Worm (Caenorhabditis elegans): ENCODE data around the gene mdt-27.

mdt-27 gene

DNA sequence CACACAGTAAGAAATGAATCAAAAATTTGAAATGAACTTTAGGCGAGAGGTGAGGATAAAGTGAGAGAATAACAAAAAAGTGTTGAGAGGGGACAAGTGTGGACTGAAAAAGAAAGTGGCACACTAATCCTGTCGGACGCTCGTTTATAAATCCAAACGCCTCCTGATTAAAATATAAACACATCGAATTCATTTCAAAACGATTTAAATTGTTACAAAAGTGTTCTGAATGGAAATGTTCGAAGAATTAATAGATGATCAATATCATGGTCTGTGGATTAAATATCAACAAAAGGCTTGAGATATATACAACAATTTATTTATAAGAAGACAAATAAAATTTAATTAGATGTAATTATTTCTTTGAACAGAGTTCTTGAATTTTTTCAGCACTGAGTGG is 45.4 kb downstream of the mdt-27 start, which contains the start of gene B0222.11:
Gene B0222.11, minus strand, starts transcription at position 101 of the 400 bp plus-strand sequence.
- TF ChIP-seq lin-35 (GFP tag; optimal IDR thresholded peaks at IDR 0.05) (no peak), fos-1 (tag; optimal IDR thresholded peaks at IDR 0.05) (no peak), nhr-71 (tag; optimal IDR thresholded peaks at IDR 0.05) (no peak), tbx-2 (tag; optimal IDR thresholded peaks at IDR 0.05) (no peak), hpl-2 (GFP tag; optimal IDR thresholded peaks at IDR 0.05) (no peak), ets-5 (GFP tag; IDR thresholded peaks at IDR 0.05) (no peak), ceh-63 (GFP tag; optimal IDR thresholded peaks at IDR 0.05) (no peak), nhr-76 (tag; optimal IDR thresholded peaks at IDR 0.05) (no peak), efl-1 (optimal IDR thresholded peaks at IDR 0.05) (no peak), efl-1 (GFP tag; optimal IDR thresholded peaks at IDR 0.05 in 1 of 2) (no peak)

- TF ChIP-seq nhr-85 (tag) (peak; percentile 89), nhr-20 (tag; optimal IDR thresholded peaks at IDR 0.05) (peak; percentile 57), aly-2 (tag; optimal IDR thresholded peaks at IDR 0.05) (no peak), irx-1 (tag; optimal IDR thresholded peaks at IDR 0.05) (peak; percentile 35), sup-37 (GFP tag; optimal IDR thresholded peaks at IDR 0.05) (no peak), lsy-2 (tag; optimal IDR thresholded peaks at IDR 0.05) (peak in 1 of 2 experiments; percentile 19), nhr-71 (tag; optimal IDR thresholded peaks at IDR 0.05) (peak; percentile 46), ceh-82 (tag; optimal IDR thresholded peaks at IDR 0.05) (peak in 1 of 3 experiments; percentile 12), ceh-63 (GFP tag; optimal IDR thresholded peaks at IDR 0.05) (no peak), blmp-1 (tag; optimal IDR thresholded peaks at IDR 0.05) (peak; percentile 22), elt-3 (tag; optimal IDR thresholded peaks at IDR 0.05) (peak in 1 of 6 experiments; percentile 35), fkh-8 (tag; optimal IDR thresholded peaks at IDR 0.05) (no peak), nhr-90 (tag; optimal IDR thresholded peaks at IDR 0.05; ENCODE audit: poor library complexity) (peak; percentile 33), grh-1 (GFP tag; IDR thresholded peaks at IDR 0.05) (peak; percentile 34), rnt-1 (tag; optimal IDR thresholded peaks at IDR 0.05) (peak; percentile 37), Y116A8C.19 (tag; optimal IDR thresholded peaks at IDR 0.05; ENCODE audit: borderline replicate concordance) (no peak), snu-23 (GFP tag; optimal IDR thresholded peaks at IDR 0.05) (peak; percentile 43), ces-1 (GFP tag; optimal IDR thresholded peaks at IDR 0.05) (no peak), nhr-47 (tag; optimal IDR thresholded peaks at IDR 0.05) (peak; percentile 13), sox-4 (tag; optimal IDR thresholded peaks at IDR 0.05) (no peak), mep-1 (tag; optimal IDR thresholded peaks at IDR 0.05) (peak; percentile 32), C16A3.4 (tag; optimal IDR thresholded peaks at IDR 0.05) (peak; percentile 12), lin-14 (GFP tag; optimal IDR thresholded peaks at IDR 0.05) (peak; percentile 84), jun-1 (tag; optimal IDR thresholded peaks at IDR 0.05) (no peak)
These were observed 47.1 kb downstream of the mdt-27 start for ce11 chrV:9166306-9166705.

DNA sequence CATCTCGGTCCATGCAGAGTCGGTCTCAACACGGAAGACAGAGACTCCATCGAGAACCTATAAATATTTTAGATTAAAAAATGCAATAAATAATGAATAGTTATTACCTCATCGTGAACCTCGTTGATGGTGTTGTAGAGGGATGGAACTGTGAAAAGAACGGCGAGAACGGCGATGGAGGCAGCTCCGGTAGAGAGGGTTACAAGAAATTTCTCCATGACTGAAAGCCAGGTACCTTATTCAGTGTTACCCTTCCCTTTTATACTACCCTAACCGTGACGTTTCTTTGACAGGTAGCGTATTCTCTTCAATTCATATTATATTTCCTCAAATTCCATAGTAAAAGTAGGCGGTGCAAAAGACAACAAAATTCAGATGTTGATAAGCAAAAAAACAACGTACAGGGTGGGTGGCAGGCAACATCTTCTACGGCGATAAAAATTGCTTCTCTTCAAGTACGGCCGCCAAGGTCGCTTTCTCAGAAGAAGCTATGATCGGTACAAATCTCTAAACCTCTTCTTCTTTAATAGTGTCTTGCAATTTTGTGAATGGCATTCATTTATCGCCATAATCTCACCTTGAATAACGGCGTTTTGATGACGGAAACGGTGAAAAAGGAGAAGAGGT is 48.3 kb downstream of the mdt-27 start, which contains the start of gene col-10:
Gene col-10, minus strand, starts transcription at position 235 of the 627 bp plus-strand sequence.
- TF ChIP-seq lsy-2 (tag; optimal IDR thresholded peaks at IDR 0.05) (peak in 1 of 2 experiments; percentile 7), grh-1 (GFP tag; IDR thresholded peaks at IDR 0.05) (peak; percentile 18; the same call in 1 of the 2 replicates), blmp-1 (tag; optimal IDR thresholded peaks at IDR 0.05) (peak; percentile 64), lin-14 (GFP tag; optimal IDR thresholded peaks at IDR 0.05) (peak; percentile 91), zag-1 (tag; optimal IDR thresholded peaks at IDR 0.05) (no peak), mep-1 (tag; optimal IDR thresholded peaks at IDR 0.05) (peak; percentile 26), C16A3.4 (tag; optimal IDR thresholded peaks at IDR 0.05) (no peak), swsn-7 (tag; optimal IDR thresholded peaks at IDR 0.05) (no peak), pag-3 (tag; optimal IDR thresholded peaks at IDR 0.05; ENCODE audit: borderline replicate concordance, insufficient read depth) (peak; percentile 60), lin-35 (GFP tag; optimal IDR thresholded peaks at IDR 0.05) (no peak), dpl-1 (GFP tag; optimal IDR thresholded peaks at IDR 0.05) (peak in 1 of 3 experiments; percentile 9), lin-15B (tag; optimal IDR thresholded peaks at IDR 0.05) (no peak), hlh-4 (tag; optimal IDR thresholded peaks at IDR 0.05) (no peak), ama-1 (optimal IDR thresholded peaks at IDR 0.05) (peak; percentile 81), nhr-90 (tag; optimal IDR thresholded peaks at IDR 0.05; ENCODE audit: poor library complexity) (peak; percentile 62), egl-27 (tag; optimal IDR thresholded peaks at IDR 0.05) (no peak), xbp-1 (tag; optimal IDR thresholded peaks at IDR 0.05) (peak; percentile 23), nhr-71 (tag; optimal IDR thresholded peaks at IDR 0.05) (peak; percentile 71), lin-39 (tag; optimal IDR thresholded peaks at IDR 0.05) (no peak), ceh-88 (GFP tag; IDR thresholded peaks at IDR 0.05) (no peak), nhr-20 (tag; optimal IDR thresholded peaks at IDR 0.05) (peak; percentile 78), ztf-4 (tag; optimal IDR thresholded peaks at IDR 0.05) (peak; percentile 29), unc-62 (GFP tag; optimal IDR thresholded peaks at IDR 0.05) (no peak), nhr-19 (GFP tag; conservative IDR thresholded peaks at IDR 0.05) (peak; percentile 31; the same call in 1 of the 2 replicates), unc-86 (tag; optimal IDR thresholded peaks at IDR 0.05) (no peak), fkh-4 (tag; optimal IDR thresholded peaks at IDR 0.05; ENCODE audit: borderline replicate concordance) (no peak), sup-37 (GFP tag; optimal IDR thresholded peaks at IDR 0.05) (no peak)
